Worm (Caenorhabditis elegans): Measurements from ENCODE around the gene F20D6.8.

The F20D6.8 gene

DNA sequence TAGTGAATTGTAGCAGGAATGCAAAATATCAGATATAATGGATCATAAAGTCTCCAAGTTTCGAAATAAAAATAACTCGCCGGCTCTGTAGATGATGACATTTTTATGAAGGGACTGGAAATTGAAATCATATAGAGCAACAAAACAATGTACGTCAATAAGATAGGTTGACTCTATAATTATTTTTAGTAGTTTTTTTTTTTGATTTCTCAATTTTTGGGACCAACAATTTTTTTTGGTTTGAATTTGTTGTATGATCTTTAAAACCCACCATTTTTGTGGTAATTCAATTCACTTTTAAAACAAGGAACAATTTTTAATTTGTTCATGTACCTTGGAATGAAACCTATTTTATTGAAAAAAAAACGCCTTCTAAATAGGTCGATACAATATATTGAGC, 21.9 kb upstream of the F20D6.8 start, which contains the start of gene F20D6.12:
F20D6.12 (minus strand) TSS at position 101 of the 400 bp plus-strand sequence.
- TF ChIP-seq ztf-11 (tag; optimal IDR thresholded peaks at IDR 0.05) = no peak
- TF ChIP-seq snpc-4 (tag; optimal IDR thresholded peaks at IDR 0.05) = no peak
- TF ChIP-seq mab-5 (tag; optimal IDR thresholded peaks at IDR 0.05) = no peak
- TF ChIP-seq ztf-4 (tag; optimal IDR thresholded peaks at IDR 0.05) = no peak
- TF ChIP-seq lin-39 (tag; optimal IDR thresholded peaks at IDR 0.05) = no peak
- no peak for TF ChIP-seq nhr-237 (tag; optimal IDR thresholded peaks at IDR 0.05)
- TF ChIP-seq egl-27 (tag; optimal IDR thresholded peaks at IDR 0.05) = no peak

DNA sequence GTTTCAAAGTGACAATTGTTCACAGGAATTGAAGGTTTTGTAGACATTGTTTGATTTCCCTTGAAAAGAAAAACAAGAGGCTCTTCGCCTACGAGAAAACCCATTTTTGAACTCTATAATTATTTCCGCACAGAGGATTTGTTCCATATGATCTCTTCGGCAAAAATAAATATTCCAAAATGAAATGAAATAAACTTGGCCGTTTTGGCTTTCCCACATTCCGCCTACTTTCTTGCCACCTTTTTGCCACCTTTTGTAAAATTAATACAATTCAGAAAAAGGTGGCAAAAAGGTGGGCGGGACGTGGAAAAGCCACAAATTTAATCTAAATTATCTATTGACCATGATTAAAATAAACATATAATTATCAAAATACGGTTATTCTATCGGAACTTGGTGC, 20.4 kb upstream of the F20D6.8 start, which contains the start of gene F20D6.15:
F20D6.15 (minus strand) TSS at position 47 of the 400 bp plus-strand sequence.
- TF ChIP-seq alr-1 (tag; optimal IDR thresholded peaks at IDR 0.05) (no peak), nhr-12 (tag; optimal IDR thresholded peaks at IDR 0.05) (no peak), ztf-1 (GFP tag; conservative IDR thresholded peaks at IDR 0.05) (no peak), nhr-237 (tag; optimal IDR thresholded peaks at IDR 0.05) (no peak), aly-2 (tag; optimal IDR thresholded peaks at IDR 0.05) (no peak), nhr-77 (tag; optimal IDR thresholded peaks at IDR 0.05) (no peak), nhr-6 (tag; optimal IDR thresholded peaks at IDR 0.05) (no peak)

DNA sequence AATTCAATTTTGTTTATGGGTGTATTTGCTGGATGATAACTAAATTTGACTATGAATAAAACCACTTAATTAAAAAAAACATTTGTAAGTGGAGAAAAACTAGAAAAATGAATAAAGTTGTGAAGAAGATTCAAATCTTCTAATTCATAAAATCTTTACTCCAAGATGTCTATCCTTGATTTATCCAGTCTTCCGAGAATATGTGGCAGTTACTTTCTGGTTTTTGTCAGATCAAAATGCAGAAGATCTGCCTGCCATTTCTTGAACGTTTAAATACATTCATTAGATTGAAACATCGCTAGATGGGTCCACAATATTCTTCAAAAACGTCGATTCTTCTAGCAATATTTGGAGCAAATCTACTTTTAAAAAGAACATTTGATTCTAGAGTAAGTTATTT, 17.7 kb upstream of the F20D6.8 start, which contains the start of gene F20D6.2:
F20D6.2 (plus strand) TSS at position 301 of the 400 bp plus-strand sequence.
- TF ChIP-seq elt-3 (tag; optimal IDR thresholded peaks at IDR 0.05) (no peak), nhr-10 (tag; optimal IDR thresholded peaks at IDR 0.05) (no peak), F13H6.1 (tag; optimal IDR thresholded peaks at IDR 0.05) (no peak), nhr-23 (tag; optimal IDR thresholded peaks at IDR 0.05) (no peak), nhr-11 (tag; optimal IDR thresholded peaks at IDR 0.05) (no peak), C34F6.9 (tag; optimal IDR thresholded peaks at IDR 0.05) (no peak)

DNA sequence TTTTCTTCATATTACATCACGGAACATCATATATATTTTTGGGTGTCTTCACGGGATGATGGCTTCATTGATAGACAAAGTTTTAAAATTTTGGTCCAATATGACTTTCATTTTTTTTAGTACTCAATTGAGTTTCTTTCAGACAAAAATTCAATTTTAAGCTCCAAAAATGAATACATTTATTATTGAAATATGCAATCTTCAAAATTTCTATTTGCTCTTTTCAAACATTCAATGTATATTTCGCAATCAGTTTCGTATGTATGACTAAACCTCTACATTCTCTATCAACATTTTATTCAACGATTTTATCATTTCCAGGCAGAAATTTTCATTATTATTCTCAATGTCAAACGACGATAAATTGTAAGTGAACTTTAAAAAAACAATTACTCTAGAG, 15.3 kb upstream of the F20D6.8 start, which contains the start of gene srp-8:
srp-8 (plus strand) TSS at position 301 of the 400 bp plus-strand sequence.
- TF ChIP-seq aly-2 (tag; optimal IDR thresholded peaks at IDR 0.05) = no peak
- TF ChIP-seq mab-5 (tag; optimal IDR thresholded peaks at IDR 0.05) = no peak
- TF ChIP-seq unc-55 (GFP tag; optimal IDR thresholded peaks at IDR 0.05) = no peak
- no peak for TF ChIP-seq unc-39 (tag; optimal IDR thresholded peaks at IDR 0.05)
- no peak for TF ChIP-seq ztf-11 (tag; optimal IDR thresholded peaks at IDR 0.05)
- TF ChIP-seq unc-62 (GFP tag; optimal IDR thresholded peaks at IDR 0.05) = no peak
- TF ChIP-seq ceh-16 (tag; optimal IDR thresholded peaks at IDR 0.05) = no peak
- no peak for TF ChIP-seq sma-9 (GFP tag; optimal IDR thresholded peaks at IDR 0.05)
- TF ChIP-seq sma-9 (tag; optimal IDR thresholded peaks at IDR 0.05) = no peak
- TF ChIP-seq dmd-4 (tag; optimal IDR thresholded peaks at IDR 0.05) = no peak
- TF ChIP-seq mbf-1 (tag; optimal IDR thresholded peaks at IDR 0.05) = no peak
- TF ChIP-seq lin-13 (GFP tag; optimal IDR thresholded peaks at IDR 0.05) = no peak
- no peak for TF ChIP-seq ceh-82 (tag; optimal IDR thresholded peaks at IDR 0.05)
- TF ChIP-seq F13H6.1 (tag; optimal IDR thresholded peaks at IDR 0.05) = no peak
- no peak for TF ChIP-seq nhr-12 (tag; optimal IDR thresholded peaks at IDR 0.05)
- TF ChIP-seq ztf-4 (tag; optimal IDR thresholded peaks at IDR 0.05) = no peak
- no peak for TF ChIP-seq alr-1 (tag; optimal IDR thresholded peaks at IDR 0.05)
- no peak for TF ChIP-seq sma-3 (GFP tag; optimal IDR thresholded peaks at IDR 0.05)
- TF ChIP-seq ZK546.5 (tag; optimal IDR thresholded peaks at IDR 0.05) = no peak
- no peak for TF ChIP-seq blmp-1 (tag; optimal IDR thresholded peaks at IDR 0.05; ENCODE audit: insufficient read depth)

DNA sequence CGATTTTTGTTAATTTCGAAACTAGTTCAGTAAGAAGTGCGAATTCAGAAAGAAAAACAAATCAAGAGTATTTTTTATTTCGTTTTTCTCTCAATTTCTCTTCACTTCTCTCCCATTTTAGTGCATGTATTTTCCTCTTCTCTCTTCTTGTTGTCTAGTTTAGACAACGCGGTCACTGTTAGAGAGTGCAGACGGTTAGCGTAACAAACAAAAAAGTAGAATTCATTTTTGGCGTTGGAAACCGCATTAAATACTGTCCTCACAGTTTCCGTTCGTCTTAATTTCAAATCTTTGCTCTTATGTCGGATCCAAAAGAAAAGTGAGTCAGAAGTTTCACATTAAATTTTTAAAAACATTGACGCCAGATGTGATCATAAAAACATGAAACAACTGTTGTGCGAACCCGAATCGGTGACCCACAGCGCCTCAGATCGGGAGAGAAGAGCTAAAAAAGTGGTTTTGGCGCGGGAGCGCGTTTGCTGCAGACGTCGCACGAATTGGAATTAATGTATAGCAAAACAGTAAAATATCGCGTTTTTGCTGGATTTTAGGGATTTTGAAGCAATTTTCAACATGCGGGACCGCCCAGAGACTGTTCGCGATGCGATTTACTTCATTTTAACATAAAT, 11.0 kb upstream of the F20D6.8 start, which contains the start of gene srp-7:
srp-7 (plus strand) TSS at position 213 of the 629 bp plus-strand sequence.
- TF ChIP-seq ama-1 (optimal IDR thresholded peaks at IDR 0.05) (peak; percentile 29), unc-55 (GFP tag; optimal IDR thresholded peaks at IDR 0.05) (peak; percentile 19), C34F6.9 (tag; optimal IDR thresholded peaks at IDR 0.05) (peak; percentile 51), crh-2 (tag; optimal IDR thresholded peaks at IDR 0.05) (peak; percentile 50), lin-13 (GFP tag; optimal IDR thresholded peaks at IDR 0.05) (no peak), nhr-237 (tag; optimal IDR thresholded peaks at IDR 0.05) (no peak), fos-1 (tag; optimal IDR thresholded peaks at IDR 0.05) (peak; percentile 21)
